Worm (Caenorhabditis elegans) whole organism, early embryonic: ENCODE data around the gene sulp-8.

Experiments
- B0310.2 ChIP-seq: sonication (generic microtip); optimal IDR thresholded peaks from 2 replicates; lab custom pipeline; 2016; ENCODE audit warnings: mild to moderate bottlenecking, missing genetic modification characterization, missing compliant biosample characterization
- F13C5.2 ChIP-seq: sonication (generic microtip); optimal IDR thresholded peaks from 2 replicates; lab custom pipeline; 2017; ENCODE audit warnings: mild to moderate bottlenecking, missing genetic modification characterization, inconsistent platforms, missing compliant biosample characterization
- ama-1 ChIP-seq: fragments of 150-350 bp; optimal IDR thresholded peaks from 2 replicates; lab custom pipeline; 2014
- ceh-13 ChIP-seq: fragments of 200-800 bp; sonication (Bioruptor generic); optimal IDR thresholded peaks from 2 replicates; lab custom pipeline; 2018; ENCODE audit warnings: mild to moderate bottlenecking, missing genetic modification characterization, missing compliant biosample characterization
- ceh-36 ChIP-seq: sonication (generic microtip); optimal IDR thresholded peaks from 2 replicates; lab custom pipeline; 2016; ENCODE audit warnings: missing genetic modification characterization, inconsistent platforms, missing compliant biosample characterization
- flt-1 ChIP-seq: fragments of 200-800 bp; sonication (Bioruptor generic); IDR thresholded peaks from 2 replicates; pipeline ENCODE4 v1.3.6; 2022; ENCODE audit warnings: missing genetic modification characterization, missing compliant biosample characterization
- hmbx-1 ChIP-seq: sonication (generic microtip); optimal IDR thresholded peaks from 2 replicates; lab custom pipeline; 2016; ENCODE audit warnings: mild to moderate bottlenecking, missing genetic modification characterization, missing compliant biosample characterization
- hmg-4 ChIP-seq: fragments of 200-800 bp; sonication (Bioruptor generic); optimal IDR thresholded peaks from 2 replicates; lab custom pipeline; 2018; ENCODE audit warnings: mild to moderate bottlenecking, missing genetic modification characterization, missing compliant biosample characterization
- hnd-1 ChIP-seq: sonication (generic microtip); optimal IDR thresholded peaks from 2 replicates; lab custom pipeline; 2016; ENCODE audit warnings: missing genetic modification characterization, missing compliant biosample characterization
- pes-1 ChIP-seq: fragments of 200-800 bp; sonication (Bioruptor generic); IDR thresholded peaks from 2 replicates; pipeline ENCODE4 v1.3.6; 2022; ENCODE audit warnings: missing genetic modification reagents, missing genetic modification characterization, missing compliant biosample characterization
- sea-1 ChIP-seq: fragments of 200-800 bp; sonication (Bioruptor generic); conservative IDR thresholded peaks from 2 replicates; pipeline ENCODE4 v1.3.6; 2022; ENCODE audit warnings: missing genetic modification characterization, missing compliant biosample characterization
- tbx-11 ChIP-seq: fragments of 200-800 bp; sonication (Bioruptor generic); IDR thresholded peaks from 2 replicates; pipeline ENCODE4 v1.3.6; 2022; ENCODE audit warnings: missing genetic modification characterization, missing compliant biosample characterization
- tbx-37 ChIP-seq: fragments of 200-800 bp; sonication (Bioruptor generic); conservative IDR thresholded peaks from 2 replicates; pipeline ENCODE4 v1.3.6; 2022; ENCODE audit warnings: missing genetic modification reagents, missing genetic modification characterization, missing compliant biosample characterization

DNA sequence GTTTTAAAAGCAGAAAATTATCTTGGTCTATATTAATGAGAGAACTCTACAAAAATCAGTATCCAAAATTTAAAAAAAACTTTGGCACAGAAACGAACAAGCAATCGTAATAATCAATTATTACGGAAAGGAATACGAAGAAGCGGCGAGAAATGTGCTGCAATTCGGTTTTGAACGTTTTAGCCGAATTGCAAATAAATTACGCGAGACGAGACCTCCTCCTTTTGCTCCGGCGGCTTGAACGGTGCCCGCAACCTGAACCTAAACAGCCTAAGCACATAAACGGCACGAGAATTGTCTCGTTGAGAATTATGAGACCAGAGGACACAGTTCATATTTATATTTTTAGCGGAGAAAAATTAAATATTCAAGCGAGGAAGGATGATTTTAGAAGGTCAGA, 15.9 kb upstream of the sulp-8 start:
- TF ChIP-seq hmbx-1 (tag; lab: Kevin White, UChicago) = no peak
- no peak for TF ChIP-seq tbx-11 (GFP tag; lab: Robert Waterston, UW)
- no peak for TF ChIP-seq ama-1 (lab: Kevin White, UChicago)
- no peak for TF ChIP-seq tbx-37 (GFP tag; lab: Robert Waterston, UW)
- TF ChIP-seq hnd-1 (tag; lab: Kevin White, UChicago) = no peak
- TF ChIP-seq ceh-13 (GFP tag; lab: Kevin White, UChicago) = no peak
- no peak for TF ChIP-seq flt-1 (GFP tag; lab: Robert Waterston, UW)
- TF ChIP-seq ceh-36 (tag; lab: Kevin White, UChicago) = no peak
- no peak for TF ChIP-seq pes-1 (GFP tag; lab: Robert Waterston, UW)
- TF ChIP-seq B0310.2 (tag; lab: Kevin White, UChicago) = no peak
- TF ChIP-seq hmg-4 (GFP tag; lab: Kevin White, UChicago) = no peak
- TF ChIP-seq sea-1 (GFP tag; lab: Robert Waterston, UW) = no peak
- TF ChIP-seq F13C5.2 (tag; lab: Kevin White, UChicago) = no peak
